Fruit fly (Drosophila melanogaster): ENCODE measurements around the gene CG1812.

CG1812 gene

DNA sequence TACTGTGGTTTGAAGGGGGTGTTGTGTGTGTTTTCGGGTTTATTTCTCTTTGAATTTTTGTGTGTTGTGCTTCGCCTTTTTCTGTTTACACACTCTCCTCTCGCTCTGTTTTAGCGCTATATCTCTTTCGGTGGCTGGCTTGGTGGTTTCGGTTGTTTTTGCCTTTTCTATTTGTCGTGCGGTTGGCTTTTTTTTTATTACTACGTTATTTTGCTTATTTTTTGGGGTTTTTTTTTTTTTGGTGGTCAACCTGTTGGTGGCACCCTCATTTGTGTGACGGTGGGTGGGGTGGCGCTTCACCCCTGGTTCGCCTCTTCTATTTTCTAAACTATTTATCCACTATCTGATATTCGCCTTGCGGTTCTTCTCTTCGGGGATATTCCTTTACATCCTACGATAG lies 20.5 kb upstream of the CG1812 start:
- TF ChIP-seq EcR (GFP tag; optimal IDR thresholded peaks at IDR 0.05) (no peak), CG8478 (optimal IDR thresholded peaks at IDR 0.05) (no peak), usp (GFP tag; optimal IDR thresholded peaks at IDR 0.05) (no peak), Dll (optimal IDR thresholded peaks at IDR 0.05) (no peak), pan (optimal IDR thresholded peaks at IDR 0.05) (no peak), psq (optimal IDR thresholded peaks at IDR 0.05) (no peak)

- TF ChIP-seq Dll (optimal IDR thresholded peaks at IDR 0.05), result no peak
- no peak for TF ChIP-seq pan (optimal IDR thresholded peaks at IDR 0.05)
- no peak for TF ChIP-seq CG8478 (optimal IDR thresholded peaks at IDR 0.05)
- no peak for TF ChIP-seq psq (optimal IDR thresholded peaks at IDR 0.05)
- no peak for TF ChIP-seq EcR (GFP tag; optimal IDR thresholded peaks at IDR 0.05)
- TF ChIP-seq usp (GFP tag; optimal IDR thresholded peaks at IDR 0.05), result no peak
Measured at dm6 chrX:20492672-20493071, 18.7 kb upstream of the CG1812 start.

DNA sequence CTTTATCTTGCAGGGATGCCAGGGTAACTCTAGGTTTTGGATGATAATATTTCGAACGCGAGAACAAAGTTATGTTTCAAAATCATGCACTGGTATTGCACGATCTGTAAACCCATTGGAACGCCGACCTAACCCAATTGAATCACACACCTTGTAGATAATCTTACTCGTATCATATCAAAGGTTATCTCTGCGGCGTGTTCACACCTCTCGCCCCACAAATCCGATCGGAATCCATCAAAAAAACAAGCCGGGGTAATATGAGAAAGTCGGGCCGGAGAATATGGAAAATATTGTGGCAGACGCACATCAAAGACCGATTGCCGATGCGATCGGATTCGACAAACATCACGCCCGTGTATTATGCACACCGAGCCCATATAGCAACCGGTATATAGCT lies 16.2 kb upstream of the CG1812 start:
- TF ChIP-seq Dll (optimal IDR thresholded peaks at IDR 0.05) (no peak), psq (optimal IDR thresholded peaks at IDR 0.05) (no peak), CG8478 (optimal IDR thresholded peaks at IDR 0.05) (no peak), pan (optimal IDR thresholded peaks at IDR 0.05) (no peak), usp (GFP tag; optimal IDR thresholded peaks at IDR 0.05) (no peak), EcR (GFP tag; optimal IDR thresholded peaks at IDR 0.05) (no peak)

dm6 chrX:20495767-20496656 lies 15.3 kb upstream of the CG1812 start:
- no peak for TF ChIP-seq psq (optimal IDR thresholded peaks at IDR 0.05)
- peak; percentile 85 for TF ChIP-seq pan (optimal IDR thresholded peaks at IDR 0.05)
- TF ChIP-seq Dll (optimal IDR thresholded peaks at IDR 0.05), result no peak
- no peak for TF ChIP-seq EcR (GFP tag; optimal IDR thresholded peaks at IDR 0.05)

dm6 chrX:20498989-20499388 lies 12.4 kb upstream of the CG1812 start:
- no peak for TF ChIP-seq EcR (GFP tag; optimal IDR thresholded peaks at IDR 0.05)

DNA sequence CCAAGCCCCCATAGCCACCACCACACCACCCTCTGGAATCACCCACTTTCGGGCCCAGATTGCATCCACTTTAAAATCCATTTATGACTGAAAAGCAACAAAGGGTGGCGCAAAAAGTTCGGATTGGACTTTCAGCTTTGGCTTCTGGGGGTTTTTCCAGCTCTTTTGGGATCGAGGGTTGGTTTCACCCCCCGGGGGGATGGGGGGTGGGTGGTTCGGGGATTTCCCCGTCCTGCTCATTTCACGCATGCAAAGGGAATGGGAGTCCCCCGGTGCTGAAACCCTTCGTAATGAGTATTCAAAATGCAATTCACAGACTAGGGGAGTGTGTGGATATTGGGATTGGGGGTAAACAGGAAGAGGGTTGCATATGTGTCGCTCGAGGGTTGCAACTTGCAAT lies 11.5 kb upstream of the CG1812 start:
- TF ChIP-seq CG8478 (optimal IDR thresholded peaks at IDR 0.05) (no peak), psq (optimal IDR thresholded peaks at IDR 0.05) (no peak), usp (GFP tag; optimal IDR thresholded peaks at IDR 0.05) (no peak), pan (optimal IDR thresholded peaks at IDR 0.05) (no peak), EcR (GFP tag; optimal IDR thresholded peaks at IDR 0.05) (no peak), Dll (optimal IDR thresholded peaks at IDR 0.05) (no peak)

DNA sequence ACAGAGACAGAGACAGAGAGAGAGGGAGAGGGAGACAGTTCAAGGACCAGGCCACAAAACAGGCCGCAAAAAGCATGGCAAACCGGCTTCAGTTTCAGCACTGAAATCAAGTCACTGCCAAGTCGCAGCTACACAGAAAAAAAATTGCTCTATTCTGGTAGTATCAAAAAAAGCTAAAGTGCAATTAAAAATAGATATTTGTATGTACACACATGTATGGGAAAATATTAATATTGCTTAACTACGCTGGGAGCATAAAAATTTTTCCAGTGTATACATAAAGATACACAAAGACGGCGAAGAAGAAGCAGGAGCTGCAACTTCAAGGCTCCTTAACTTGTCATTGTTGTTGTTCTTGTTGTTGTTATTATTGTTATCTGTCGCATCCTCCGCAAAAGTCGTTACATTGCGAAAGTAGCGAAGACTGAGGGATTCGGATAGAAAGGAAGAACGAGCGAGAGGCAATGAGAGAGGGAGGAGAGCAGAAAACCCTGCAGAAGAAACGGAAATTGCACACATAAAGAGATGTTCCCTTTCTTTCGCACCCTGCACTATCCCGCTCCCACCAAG lies 10.2 kb upstream of the CG1812 start:
- TF ChIP-seq pan (optimal IDR thresholded peaks at IDR 0.05) (no peak), EcR (GFP tag; optimal IDR thresholded peaks at IDR 0.05) (peak in 1 of 2 experiments; percentile 23)

- TF ChIP-seq usp (GFP tag; optimal IDR thresholded peaks at IDR 0.05) (no peak), CG8478 (optimal IDR thresholded peaks at IDR 0.05) (no peak), Dll (optimal IDR thresholded peaks at IDR 0.05) (no peak), pan (optimal IDR thresholded peaks at IDR 0.05) (no peak), EcR (GFP tag; optimal IDR thresholded peaks at IDR 0.05) (no peak), psq (optimal IDR thresholded peaks at IDR 0.05) (no peak)
Measured at dm6 chrX:20501640-20502039, 9.7 kb upstream of the CG1812 start.

DNA sequence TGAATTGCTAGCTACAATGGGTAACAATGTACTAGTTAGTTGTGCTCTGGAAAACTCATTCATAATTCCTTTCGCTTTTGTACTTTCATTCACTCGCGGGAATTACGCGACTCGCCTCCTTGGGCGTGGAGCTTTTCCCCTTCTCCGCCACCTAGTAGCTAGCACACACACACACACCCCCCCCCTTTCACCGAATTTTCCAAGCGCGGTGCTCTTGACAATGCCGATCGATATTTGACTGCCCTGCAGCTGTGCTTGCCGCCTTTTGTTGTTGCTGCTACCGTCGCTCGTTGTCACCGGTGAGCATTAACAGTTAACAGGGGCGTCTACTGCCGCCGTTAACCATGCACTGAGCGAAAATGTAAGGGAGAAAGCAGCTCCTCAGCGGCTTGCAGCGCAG lies 9.1 kb upstream of the CG1812 start:
- TF ChIP-seq Dll (optimal IDR thresholded peaks at IDR 0.05) (no peak), EcR (GFP tag; optimal IDR thresholded peaks at IDR 0.05) (no peak), CG8478 (optimal IDR thresholded peaks at IDR 0.05) (no peak), usp (GFP tag; optimal IDR thresholded peaks at IDR 0.05) (no peak), pan (optimal IDR thresholded peaks at IDR 0.05) (no peak), psq (optimal IDR thresholded peaks at IDR 0.05) (no peak)

DNA sequence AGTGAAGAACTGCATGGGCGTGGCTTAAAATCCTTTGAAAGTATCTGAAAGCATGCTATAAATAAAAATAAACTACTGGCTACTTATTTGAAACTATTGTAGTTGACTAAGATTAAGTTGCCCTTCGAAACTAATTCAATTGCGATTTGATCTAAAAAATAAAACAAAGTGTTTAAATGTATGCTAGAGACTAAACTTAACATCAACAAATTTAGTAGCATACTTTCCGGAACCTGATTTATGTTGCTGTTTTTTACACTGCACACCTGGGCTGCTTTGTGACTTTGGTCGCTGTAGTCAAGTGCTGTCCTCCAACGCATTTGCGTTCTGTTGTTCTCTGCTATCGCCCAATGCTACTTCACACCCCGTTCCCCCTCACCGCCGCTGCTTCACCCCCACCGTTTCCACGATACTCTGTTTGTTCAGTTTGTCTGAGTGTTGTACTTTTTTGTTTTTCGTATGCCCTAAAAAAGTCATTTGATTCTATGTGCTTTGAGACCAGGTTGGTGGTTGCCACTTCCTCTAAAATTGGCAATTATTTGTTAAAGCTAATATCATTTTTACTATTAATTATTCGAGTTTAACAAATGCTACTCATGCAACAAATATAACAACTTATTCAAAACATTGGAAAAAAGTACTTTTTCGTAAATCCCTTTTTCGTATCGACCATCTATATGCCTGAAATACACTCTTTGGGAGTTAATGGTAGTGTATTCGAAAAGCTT lies 8.4 kb upstream of the CG1812 start:
- TF ChIP-seq CG8478 (optimal IDR thresholded peaks at IDR 0.05), result no peak
- no peak for TF ChIP-seq Dll (optimal IDR thresholded peaks at IDR 0.05)
- no peak for TF ChIP-seq psq (optimal IDR thresholded peaks at IDR 0.05)
- TF ChIP-seq pan (optimal IDR thresholded peaks at IDR 0.05), result no peak

- TF ChIP-seq usp (GFP tag; optimal IDR thresholded peaks at IDR 0.05) (no peak), psq (optimal IDR thresholded peaks at IDR 0.05) (no peak), EcR (GFP tag; optimal IDR thresholded peaks at IDR 0.05) (no peak), Dll (optimal IDR thresholded peaks at IDR 0.05) (no peak), CG8478 (optimal IDR thresholded peaks at IDR 0.05) (no peak), pan (optimal IDR thresholded peaks at IDR 0.05) (no peak)
Measured at dm6 chrX:20503504-20503829, 7.9 kb upstream of the CG1812 start.

dm6 chrX:20505897-20506296 lies 5.4 kb upstream of the CG1812 start:
- no peak for TF ChIP-seq EcR (GFP tag; optimal IDR thresholded peaks at IDR 0.05)
- no peak for TF ChIP-seq Dll (optimal IDR thresholded peaks at IDR 0.05)
- no peak for TF ChIP-seq CG8478 (optimal IDR thresholded peaks at IDR 0.05)
- TF ChIP-seq pan (optimal IDR thresholded peaks at IDR 0.05), result no peak
- no peak for TF ChIP-seq usp (GFP tag; optimal IDR thresholded peaks at IDR 0.05)
- TF ChIP-seq psq (optimal IDR thresholded peaks at IDR 0.05), result no peak
